Fruit fly (Drosophila melanogaster): ENCODE results near the gene Sgsf.
A peak's percentile ranks its signal among the peaks of the same experiment; 100 is the strongest.

The Sgsf gene

DNA sequence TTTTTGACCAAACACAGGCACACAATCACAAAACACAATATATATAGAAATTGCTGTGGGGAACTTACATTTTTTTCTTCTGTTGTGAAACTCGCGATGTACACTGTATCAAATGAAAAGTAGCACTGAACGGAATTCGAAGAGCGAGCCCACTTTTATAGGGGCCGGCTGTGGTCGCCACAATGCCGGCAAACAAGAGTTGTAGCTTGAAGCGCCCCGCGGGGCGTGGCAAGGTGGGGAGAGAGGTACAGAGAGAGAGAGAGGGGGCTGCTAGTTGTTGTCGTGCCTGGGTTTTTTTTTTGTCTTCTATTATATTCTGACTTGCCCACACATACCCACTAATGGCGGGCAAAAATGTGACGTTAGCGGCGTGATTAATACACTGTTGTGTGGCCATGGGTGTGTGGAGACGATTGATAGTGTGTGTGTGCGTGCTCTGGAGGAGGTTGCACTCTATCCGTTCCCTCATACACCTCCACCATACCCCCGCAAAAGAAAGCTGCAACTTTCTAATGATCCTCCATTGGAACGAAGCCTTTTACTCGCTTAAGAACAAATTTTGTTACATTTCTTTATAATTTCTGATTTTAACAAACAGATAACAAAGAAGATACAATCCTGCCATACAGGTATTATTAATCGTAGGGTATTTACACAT lies 27.8 kb downstream of the Sgsf start, which contains the start of gene GstD1 (continued):
- TF ChIP-seq Eip75B (GFP tag; optimal IDR thresholded peaks at IDR 0.05): peak; percentile 35
- TF ChIP-seq spab (GFP tag; optimal IDR thresholded peaks at IDR 0.05): peak; percentile 25
- TF ChIP-seq fd59A (GFP tag; optimal IDR thresholded peaks at IDR 0.05): peak; percentile 59
- peak; percentile 36 for TF ChIP-seq CG16779 (tag; optimal IDR thresholded peaks at IDR 0.05)
- TF ChIP-seq CG6808 (GFP tag; optimal IDR thresholded peaks at IDR 0.05): peak; percentile 51
- peak; percentile 62 for TF ChIP-seq fkh (GFP tag; optimal IDR thresholded peaks at IDR 0.05)
- peak; percentile 36 for TF ChIP-seq CG9139 (GFP tag; optimal IDR thresholded peaks at IDR 0.05)
- peak; percentile 49 for TF ChIP-seq vri (GFP tag; optimal IDR thresholded peaks at IDR 0.05)
- peak; percentile 3 to 53 for TF ChIP-seq ss (GFP tag; optimal IDR thresholded peaks at IDR 0.05)
- TF ChIP-seq topi (GFP tag; optimal IDR thresholded peaks at IDR 0.05): peak; percentile 48
- TF ChIP-seq CG1621 (tag; optimal IDR thresholded peaks at IDR 0.05): no peak

DNA sequence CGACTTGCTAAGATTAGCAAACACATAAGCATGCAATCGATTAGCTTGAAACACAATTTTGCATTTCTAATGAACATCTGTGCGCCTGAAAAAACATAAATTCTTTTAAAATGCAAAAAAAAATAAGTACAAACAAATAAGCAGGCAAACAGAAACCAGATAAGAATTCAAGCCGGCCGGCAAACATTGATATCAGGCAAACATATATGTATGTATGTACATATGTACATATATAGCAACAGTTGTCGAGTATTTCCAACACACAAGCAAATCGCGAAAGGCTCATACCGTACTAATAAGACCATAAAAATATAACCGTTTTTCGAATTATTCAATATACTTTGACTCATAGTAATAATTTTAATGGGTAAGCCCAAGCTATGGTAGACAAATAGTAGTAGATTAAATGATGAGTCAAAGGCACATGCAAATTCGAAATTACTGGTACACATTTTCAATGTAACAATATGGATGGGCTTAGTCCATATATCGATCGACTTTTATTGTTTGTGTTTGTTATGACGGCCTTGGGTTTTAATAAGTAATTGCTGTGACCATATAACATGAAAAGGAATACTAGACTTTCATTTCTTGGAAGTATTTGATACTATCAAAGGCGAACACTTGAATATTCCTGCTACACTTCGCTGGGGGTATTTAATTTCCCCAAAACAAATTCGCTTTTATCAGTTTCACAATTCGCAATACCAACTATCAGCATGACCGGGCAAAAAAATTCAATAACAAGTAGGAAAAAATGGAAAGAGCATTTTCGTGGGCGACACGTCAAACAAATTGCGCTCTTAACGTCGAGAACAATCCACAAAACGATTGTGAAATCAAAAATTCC lies 28.5 kb downstream of the Sgsf start:
- TF ChIP-seq CG11902 (GFP tag; optimal IDR thresholded peaks at IDR 0.05): no peak
- no peak for TF ChIP-seq spab (GFP tag; optimal IDR thresholded peaks at IDR 0.05)
- TF ChIP-seq CG32006 (GFP tag; optimal IDR thresholded peaks at IDR 0.05): no peak
- TF ChIP-seq Met (GFP tag; optimal IDR thresholded peaks at IDR 0.05): no peak
- no peak for TF ChIP-seq CG15336 (GFP tag; IDR thresholded peaks at IDR 0.05)
- no peak for TF ChIP-seq Smox (GFP tag; optimal IDR thresholded peaks at IDR 0.05)
- TF ChIP-seq fkh (GFP tag; optimal IDR thresholded peaks at IDR 0.05): peak; percentile 59
- no peak for TF ChIP-seq CG11762 (GFP tag; optimal IDR thresholded peaks at IDR 0.05; ENCODE audit: insufficient read depth)
- TF ChIP-seq acj6 (GFP tag; optimal IDR thresholded peaks at IDR 0.05): no peak
- no peak for TF ChIP-seq CG4318 (GFP tag; optimal IDR thresholded peaks at IDR 0.05)
- no peak for TF ChIP-seq CG8632 (GFP tag; optimal IDR thresholded peaks at IDR 0.05)
- peak; percentile 10 for TF ChIP-seq CG6854 (GFP tag; optimal IDR thresholded peaks at IDR 0.05)
- no peak for TF ChIP-seq cyc (GFP tag; optimal IDR thresholded peaks at IDR 0.05)
- TF ChIP-seq eg (GFP tag; IDR thresholded peaks at IDR 0.05): no peak
- TF ChIP-seq CG10631 (GFP tag; optimal IDR thresholded peaks at IDR 0.05): peak; percentile 28
- no peak for TF ChIP-seq lz (GFP tag; optimal IDR thresholded peaks at IDR 0.05)
- TF ChIP-seq Hr38 (GFP tag; optimal IDR thresholded peaks at IDR 0.05): no peak
- no peak for TF ChIP-seq CG3032 (tag; optimal IDR thresholded peaks at IDR 0.05)
- TF ChIP-seq CG1621 (tag; optimal IDR thresholded peaks at IDR 0.05): no peak
- TF ChIP-seq fd85E (GFP tag; optimal IDR thresholded peaks at IDR 0.05): no peak
- no peak for TF ChIP-seq CG6808 (GFP tag; optimal IDR thresholded peaks at IDR 0.05)
- TF ChIP-seq CG16779 (tag; optimal IDR thresholded peaks at IDR 0.05): no peak
- TF ChIP-seq Sox15 (GFP tag; optimal IDR thresholded peaks at IDR 0.05): no peak
- TF ChIP-seq CG3919 (GFP tag; optimal IDR thresholded peaks at IDR 0.05): no peak
- TF ChIP-seq Ets96B (tag; optimal IDR thresholded peaks at IDR 0.05): no peak
- TF ChIP-seq svp (GFP tag): peak; percentile 57

DNA sequence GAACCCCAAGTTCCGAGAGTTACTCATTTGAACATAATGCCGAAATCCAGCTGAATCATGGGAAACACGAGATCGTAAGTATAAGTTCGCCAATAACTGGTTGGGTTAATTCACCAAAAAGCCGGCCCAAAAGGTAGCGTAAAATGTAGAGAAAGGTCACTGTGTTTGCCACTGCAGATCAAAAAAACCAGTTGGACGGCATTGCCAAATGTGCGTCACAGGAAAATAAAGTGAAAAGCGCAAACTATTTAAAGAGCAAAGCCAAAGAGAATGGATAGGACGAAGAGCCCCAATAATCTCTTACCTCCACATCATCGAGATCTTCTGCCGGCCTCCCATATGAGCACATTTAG lies 29.1 kb downstream of the Sgsf start:
- no peak; the same call in 1 of the 2 replicates for TF ChIP-seq CG15336 (GFP tag; IDR thresholded peaks at IDR 0.05)
- no peak for TF ChIP-seq Hr38 (GFP tag; optimal IDR thresholded peaks at IDR 0.05)
- no peak for TF ChIP-seq fd85E (GFP tag; optimal IDR thresholded peaks at IDR 0.05)
- TF ChIP-seq CG3919 (GFP tag; optimal IDR thresholded peaks at IDR 0.05): no peak
- no peak for TF ChIP-seq Sox14 (GFP tag; optimal IDR thresholded peaks at IDR 0.05)
- TF ChIP-seq Hr4 (GFP tag; optimal IDR thresholded peaks at IDR 0.05): no peak
- TF ChIP-seq Ets21C (GFP tag; optimal IDR thresholded peaks at IDR 0.05): no peak
- no peak for TF ChIP-seq CG6276 (GFP tag; optimal IDR thresholded peaks at IDR 0.05)
- no peak for TF ChIP-seq CG6808 (GFP tag; optimal IDR thresholded peaks at IDR 0.05)
- no peak for TF ChIP-seq CG10631 (GFP tag; optimal IDR thresholded peaks at IDR 0.05)
- no peak for TF ChIP-seq CG1621 (tag; optimal IDR thresholded peaks at IDR 0.05)
- peak; percentile 11 to 27 for TF ChIP-seq ss (GFP tag; optimal IDR thresholded peaks at IDR 0.05)
- TF ChIP-seq CG11762 (GFP tag; optimal IDR thresholded peaks at IDR 0.05; ENCODE audit: insufficient read depth): no peak
- TF ChIP-seq Smox (GFP tag; optimal IDR thresholded peaks at IDR 0.05): no peak
- TF ChIP-seq pdm3 (GFP tag; optimal IDR thresholded peaks at IDR 0.05): no peak
- TF ChIP-seq CG8119 (GFP tag; IDR thresholded peaks at IDR 0.05): 0 out of 3 replicates have a peak, but pooled peaks have one; percentile 34
- TF ChIP-seq lz (GFP tag; optimal IDR thresholded peaks at IDR 0.05): no peak
- TF ChIP-seq Eip78C (GFP tag): peak; percentile 67
- TF ChIP-seq CG7368 (GFP tag; optimal IDR thresholded peaks at IDR 0.05): no peak
- TF ChIP-seq CG11294 (GFP tag; IDR thresholded peaks at IDR 0.05): no peak
- no peak for TF ChIP-seq topi (GFP tag; optimal IDR thresholded peaks at IDR 0.05)
- no peak for TF ChIP-seq dac (GFP tag; optimal IDR thresholded peaks at IDR 0.05)
- TF ChIP-seq CG11902 (GFP tag; optimal IDR thresholded peaks at IDR 0.05): no peak
- no peak for TF ChIP-seq Gug (GFP tag; IDR thresholded peaks at IDR 0.05)
- TF ChIP-seq CG16779 (tag; optimal IDR thresholded peaks at IDR 0.05): no peak
- TF ChIP-seq esn (GFP tag; optimal IDR thresholded peaks at IDR 0.05): no peak

Data from whole organism, prepupa.